Worm (Caenorhabditis elegans) whole organism, L4 larva: ENCODE measurements around the gene pph-6.
A peak's percentile ranks its signal among the peaks of the same experiment; 100 is the strongest.

Experiments
- lin-15B ChIP-seq: fragments of 150-350 bp; sonication (generic microtip); optimal IDR thresholded peaks from 3 replicates; lab custom pipeline; 2014; ENCODE audit warnings: missing biosample characterization, missing genetic modification characterization
- lsy-2 ChIP-seq, 2 experiments: fragments of 150-350 bp in 1 of 2; sonication (generic microtip) in 1 of 2; optimal IDR thresholded peaks; 2 replicates each; lab custom pipeline; 2014 to 2017; ENCODE audit warnings: missing biosample characterization in 2 of 2, missing genetic modification characterization in 2 of 2
- nhr-28 ChIP-seq: fragments of 150-350 bp; optimal IDR thresholded peaks from 2 replicates; lab custom pipeline; 2014; ENCODE audit warnings: missing biosample characterization, missing genetic modification characterization
- nhr-41 ChIP-seq: fragments of 200-800 bp; sonication (Bioruptor generic); IDR thresholded peaks from 2 replicates; pipeline ENCODE4 v1.3.6; 2022; ENCODE audit warnings: missing genetic modification reagents, missing genetic modification characterization, missing compliant biosample characterization

- TF ChIP-seq lsy-2 (tag; optimal IDR thresholded peaks at IDR 0.05; lab: Kevin White, UChicago) (peak; percentile 72 to 97), lin-15B (tag; lab: Kevin White, UChicago) (peak; percentile 84), nhr-28 (tag; lab: Kevin White, UChicago) (peak; percentile 78), nhr-41 (GFP tag; lab: Robert Waterston, UW) (no peak)
These were observed 1.4 kb upstream of the pph-6 start, which contains the start of gene C34C12.8 for ce11 chrIII:3460061-3460460.
